Worm (Caenorhabditis elegans) whole organism, L3 larva: ENCODE measurements around the gene kynu-1.

Experiments used
- R02D3.7 ChIP-seq: fragments of 150-350 bp; optimal IDR thresholded peaks from 2 replicates; lab custom pipeline; 2014; ENCODE audit warnings: missing biosample characterization, missing genetic modification characterization
- ZK546.5 ChIP-seq: sonication (generic microtip); optimal IDR thresholded peaks from 2 replicates; lab custom pipeline; 2017; ENCODE audit warnings: missing biosample characterization, missing genetic modification characterization
- aly-2 ChIP-seq: fragments of 150-350 bp; optimal IDR thresholded peaks from 2 replicates; lab custom pipeline; 2014; ENCODE audit warnings: missing biosample characterization, missing genetic modification characterization
- ama-1 ChIP-seq: fragments of 150-350 bp; optimal IDR thresholded peaks from 2 replicates; lab custom pipeline; 2018
- ceh-16 ChIP-seq: sonication (generic microtip); optimal IDR thresholded peaks from 2 replicates; lab custom pipeline; 2017; ENCODE audit warnings: missing biosample characterization, missing genetic modification characterization
- ceh-28 ChIP-seq: fragments of 150-350 bp; optimal IDR thresholded peaks from 2 replicates; lab custom pipeline; 2014; ENCODE audit warnings: missing biosample characterization, missing genetic modification reagents, missing genetic modification characterization
- egl-27 ChIP-seq: sonication (generic microtip); optimal IDR thresholded peaks from 4 replicates; lab custom pipeline; 2017; ENCODE audit warnings: missing biosample characterization, missing genetic modification reagents, missing genetic modification characterization
- egl-5 ChIP-seq: fragments of 150-350 bp; optimal IDR thresholded peaks from 2 replicates; lab custom pipeline; 2017; ENCODE audit warnings: missing biosample characterization, missing genetic modification reagents, missing genetic modification characterization, inconsistent platforms
- elt-1 ChIP-seq: fragments of 150-350 bp; optimal IDR thresholded peaks from 2 replicates; lab custom pipeline; 2014; ENCODE audit warnings: missing biosample characterization, missing genetic modification characterization
- elt-2 ChIP-seq: sonication (generic microtip); optimal IDR thresholded peaks from 2 replicates; lab custom pipeline; 2016; ENCODE audit warnings: missing genetic modification reagents, mild to moderate bottlenecking, missing genetic modification characterization, missing compliant biosample characterization
- elt-3 ChIP-seq, 3 experiments: fragments of 150-350 bp in 1 of 3; sonication (generic microtip) in 2 of 3; optimal IDR thresholded peaks; 2 replicates in 2 of 3; 4 replicates in 1 of 3; lab custom pipeline; 2014 to 2017; ENCODE audit warnings: missing biosample characterization in 3 of 3, missing genetic modification characterization in 3 of 3
- eor-1 ChIP-seq, 2 experiments: fragments of 150-350 bp; optimal IDR thresholded peaks; 2 replicates each; lab custom pipeline; 2014 to 2018; ENCODE audit warnings: missing biosample characterization in 2 of 2, missing genetic modification characterization in 2 of 2
- fkh-10 ChIP-seq: sonication (generic microtip); optimal IDR thresholded peaks from 2 replicates; lab custom pipeline; 2017; ENCODE audit warnings: missing biosample characterization, missing genetic modification reagents, missing genetic modification characterization
- fkh-2 ChIP-seq: fragments of 150-350 bp; optimal IDR thresholded peaks from 2 replicates; lab custom pipeline; 2014; ENCODE audit warnings: missing biosample characterization, missing genetic modification reagents, missing genetic modification characterization
- fos-1 ChIP-seq: fragments of 150-350 bp; optimal IDR thresholded peaks from 2 replicates; lab custom pipeline; 2014; ENCODE audit warnings: missing biosample characterization, missing genetic modification characterization
- jun-1 ChIP-seq: fragments of 150-350 bp; optimal IDR thresholded peaks from 2 replicates; lab custom pipeline; 2014; ENCODE audit warnings: missing biosample characterization, missing genetic modification reagents, missing genetic modification characterization
- lin-39 ChIP-seq: fragments of 150-350 bp; optimal IDR thresholded peaks from 2 replicates; lab custom pipeline; 2018; ENCODE audit warnings: missing biosample characterization, missing genetic modification reagents, missing genetic modification characterization
- lsy-12 ChIP-seq: sonication (generic microtip); optimal IDR thresholded peaks from 2 replicates; lab custom pipeline; 2016; ENCODE audit warnings: mild to moderate bottlenecking, missing genetic modification characterization, missing compliant biosample characterization
- nfya-1 ChIP-seq: sonication (generic microtip); optimal IDR thresholded peaks from 2 replicates; lab custom pipeline; 2017; ENCODE audit warnings: missing genetic modification characterization, mild to moderate bottlenecking, missing compliant biosample characterization, antibody characterized with exemption, moderate library complexity; ENCODE audit not compliant: insufficient read depth
- nhr-12 ChIP-seq: fragments of 150-350 bp; optimal IDR thresholded peaks from 2 replicates; lab custom pipeline; 2014; ENCODE audit warnings: missing biosample characterization, missing genetic modification characterization
- nhr-23 ChIP-seq: fragments of 150-350 bp; optimal IDR thresholded peaks from 2 replicates; lab custom pipeline; 2014; ENCODE audit warnings: missing biosample characterization, missing genetic modification reagents, missing genetic modification characterization
- nhr-237 ChIP-seq: fragments of 150-350 bp; optimal IDR thresholded peaks from 2 replicates; lab custom pipeline; 2014; ENCODE audit warnings: missing biosample characterization, missing genetic modification characterization
- nhr-25 ChIP-seq: sonication (generic microtip); optimal IDR thresholded peaks from 2 replicates; lab custom pipeline; 2017; ENCODE audit warnings: missing biosample characterization, missing genetic modification characterization
- nhr-28 ChIP-seq: fragments of 150-350 bp; optimal IDR thresholded peaks from 2 replicates; lab custom pipeline; 2014; ENCODE audit warnings: missing biosample characterization, missing genetic modification characterization
- nhr-43 ChIP-seq: sonication (generic microtip); optimal IDR thresholded peaks from 2 replicates; lab custom pipeline; 2016; ENCODE audit warnings: mild to moderate bottlenecking, missing genetic modification characterization, missing compliant biosample characterization; ENCODE audit not compliant: poor library complexity, severe bottlenecking
- nhr-67 ChIP-seq: fragments of 150-350 bp; optimal IDR thresholded peaks from 2 replicates; lab custom pipeline; 2014; ENCODE audit warnings: missing biosample characterization, missing genetic modification characterization
- nhr-76 ChIP-seq: fragments of 150-350 bp; sonication (generic microtip); optimal IDR thresholded peaks from 5 replicates; lab custom pipeline; 2014; ENCODE audit warnings: missing biosample characterization, missing genetic modification characterization
- nhr-77 ChIP-seq: fragments of 150-350 bp; optimal IDR thresholded peaks from 2 replicates; lab custom pipeline; 2014; ENCODE audit warnings: missing biosample characterization, missing genetic modification characterization
- pha-4 ChIP-seq: fragments of 150-350 bp; optimal IDR thresholded peaks from 2 replicates; lab custom pipeline; 2014; ENCODE audit warnings: missing biosample characterization, missing genetic modification reagents, missing genetic modification characterization
- pqm-1 ChIP-seq: fragments of 150-350 bp; optimal IDR thresholded peaks from 2 replicates; lab custom pipeline; 2017; ENCODE audit warnings: missing biosample characterization, missing genetic modification characterization, inconsistent platforms
- sea-2 ChIP-seq: fragments of 150-350 bp; sonication (generic microtip); optimal IDR thresholded peaks from 4 replicates; lab custom pipeline; 2014; ENCODE audit warnings: missing biosample characterization, missing genetic modification reagents, missing genetic modification characterization
- skn-1 ChIP-seq: fragments of 150-350 bp; optimal IDR thresholded peaks from 2 replicates; lab custom pipeline; 2014; ENCODE audit warnings: missing biosample characterization, missing genetic modification characterization
- tbx-2 ChIP-seq: sonication (generic microtip); optimal IDR thresholded peaks from 2 replicates; lab custom pipeline; 2016; ENCODE audit warnings: mild to moderate bottlenecking, missing genetic modification characterization, missing compliant biosample characterization
- unc-39 ChIP-seq: sonication (generic microtip); optimal IDR thresholded peaks from 4 replicates; lab custom pipeline; 2017; ENCODE audit warnings: missing biosample characterization, missing genetic modification characterization
- unc-62 ChIP-seq: fragments of 150-350 bp; sonication (generic microtip); optimal IDR thresholded peaks from 4 replicates; lab custom pipeline; 2014; ENCODE audit warnings: missing biosample characterization, missing genetic modification reagents, missing genetic modification characterization
- zag-1 ChIP-seq: fragments of 150-350 bp; optimal IDR thresholded peaks from 2 replicates; lab custom pipeline; 2014; ENCODE audit warnings: missing biosample characterization, missing genetic modification characterization

Gene kynu-1

DNA sequence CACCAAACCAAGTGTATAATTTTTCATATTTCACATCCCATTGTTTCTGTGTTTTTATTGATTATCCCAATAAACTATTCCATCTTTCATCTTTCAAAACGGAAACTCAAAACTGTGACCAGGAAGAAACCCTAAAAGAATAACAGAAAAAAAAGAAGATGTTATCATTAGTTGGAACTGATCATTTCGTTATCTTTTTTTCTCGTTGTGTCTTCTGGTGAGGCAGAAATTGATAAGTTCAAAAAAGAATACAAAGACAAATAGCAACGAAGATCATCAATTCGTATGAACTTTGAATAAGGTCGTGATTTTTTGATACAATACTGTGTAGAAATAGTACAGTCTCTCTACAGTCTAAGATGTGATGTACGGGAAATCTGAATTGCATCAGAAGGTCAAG lies 27.3 kb downstream of the kynu-1 start:
- TF ChIP-seq ceh-28 (peak; percentile 14), elt-3 (tag; optimal IDR thresholded peaks at IDR 0.05; lab: Kevin White, UChicago) (peak in 1 of 3 experiments; percentile 7), elt-2 (tag; lab: Kevin White, UChicago) (peak; percentile 34), pqm-1 (no peak), nhr-23 (peak; percentile 47), nhr-237 (no peak)

ce11 chrX:6075209-6075608 lies 33.9 kb downstream of the kynu-1 start, which contains the start of gene lgc-58:
Gene lgc-58 (plus strand): TSS chrX:6075509.
- TF ChIP-seq nhr-67 (tag; lab: Kevin White, UChicago): no peak
- no peak for TF ChIP-seq unc-62 (GFP tag; lab: Kevin White, UChicago)
- no peak for TF ChIP-seq lsy-12
- TF ChIP-seq egl-5 (tag; lab: Kevin White, UChicago): no peak
- TF ChIP-seq nhr-28: no peak
- TF ChIP-seq fkh-10 (GFP tag; lab: Kevin White, UChicago): no peak
- TF ChIP-seq tbx-2 (tag; lab: Kevin White, UChicago): no peak
- no peak for TF ChIP-seq pha-4
- no peak for TF ChIP-seq elt-1 (tag; lab: Kevin White, UChicago)
- TF ChIP-seq nhr-77: no peak
- no peak for TF ChIP-seq nhr-12
- TF ChIP-seq fkh-2 (tag; lab: Kevin White, UChicago): no peak
- no peak for TF ChIP-seq nfya-1 (tag; lab: Kevin White, UChicago)
- no peak for TF ChIP-seq egl-27
- TF ChIP-seq unc-39: no peak
- TF ChIP-seq R02D3.7 (tag; lab: Kevin White, UChicago): no peak

DNA sequence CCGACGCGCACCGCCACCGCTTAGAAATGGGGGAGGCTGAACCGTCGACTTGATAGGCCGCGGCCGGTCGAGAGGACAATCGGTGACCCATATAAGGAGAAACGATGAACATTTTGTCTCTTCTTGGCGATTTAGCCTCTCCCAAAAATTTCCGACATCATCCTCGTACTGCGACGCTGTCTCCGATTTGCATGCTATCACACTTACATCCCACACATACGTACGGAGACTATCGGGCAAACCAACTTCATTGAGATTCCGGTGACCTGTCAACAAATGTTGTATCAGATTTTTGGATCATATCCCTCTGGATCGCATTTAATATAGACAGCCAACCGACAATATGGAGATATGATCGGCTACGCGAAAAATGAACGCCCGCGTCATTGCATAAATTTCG lies 42.5 kb downstream of the kynu-1 start:
- TF ChIP-seq elt-2 (tag; lab: Kevin White, UChicago) (no peak), nhr-23 (peak; percentile 79)

DNA sequence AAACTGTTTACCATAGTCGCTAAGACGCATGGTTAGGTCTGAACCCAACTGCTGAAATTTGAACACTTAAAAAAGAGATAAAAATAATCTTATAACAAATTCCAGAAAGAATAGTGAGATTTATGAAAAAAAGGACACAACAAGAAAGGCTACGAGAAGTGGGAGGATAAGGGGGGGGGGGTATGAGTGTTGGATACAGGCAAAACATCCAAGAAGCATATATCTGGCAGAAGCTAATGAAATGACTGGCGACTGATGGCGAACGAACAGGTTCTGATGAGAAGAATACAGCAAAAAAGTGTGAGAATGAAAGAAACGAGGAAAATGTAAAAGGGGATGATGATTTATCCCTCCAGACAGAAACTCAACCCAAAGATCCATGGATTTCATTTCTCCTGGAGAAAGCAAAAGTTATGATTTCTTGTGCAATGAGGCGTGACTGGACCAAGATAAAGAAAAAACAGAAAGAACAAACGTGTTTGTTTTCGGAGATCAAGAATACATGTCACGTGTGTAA lies 43.1 kb downstream of the kynu-1 start, which contains the start of gene ptr-4:
Gene ptr-4, minus strand, starts transcription at position 51 of the 517 bp plus-strand sequence.
- TF ChIP-seq nhr-25 (tag; lab: Kevin White, UChicago): peak; percentile 13
- no peak for TF ChIP-seq pqm-1

- TF ChIP-seq nhr-23: peak; percentile 63
- peak; percentile 50 for TF ChIP-seq nhr-25 (tag; lab: Kevin White, UChicago)
- no peak for TF ChIP-seq fos-1 (tag; lab: Kevin White, UChicago)
These were observed 44.8 kb downstream of the kynu-1 start for ce11 chrX:6064385-6064784.

DNA sequence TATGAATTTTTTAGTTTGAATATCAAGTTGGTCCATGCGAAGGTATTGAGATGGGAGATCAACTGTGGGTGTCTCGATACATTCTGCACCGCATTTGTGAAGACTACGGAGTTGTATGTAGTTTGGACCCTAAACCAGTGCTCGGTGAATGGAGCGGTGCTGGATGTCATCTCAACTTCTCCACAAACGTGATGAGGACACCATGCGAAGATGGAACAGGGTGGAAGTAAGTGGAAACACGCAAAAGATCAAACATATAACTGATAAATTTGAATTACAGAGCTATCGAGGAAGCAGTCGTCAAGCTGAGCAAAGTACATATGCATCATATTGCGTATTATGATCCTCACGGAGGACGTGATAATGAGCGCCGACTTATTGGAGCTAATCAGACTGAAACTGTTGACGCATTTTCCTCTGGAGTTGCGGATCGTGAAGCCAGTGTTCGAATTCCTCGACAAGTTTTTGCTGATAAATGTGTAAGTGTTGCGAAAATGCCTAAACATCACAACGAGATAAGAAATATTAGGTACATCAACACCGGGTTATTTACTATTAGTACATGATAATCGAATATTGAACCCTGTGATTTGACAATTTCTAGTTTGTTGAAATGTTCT lies 49.9 kb downstream of the kynu-1 start:
- no peak for TF ChIP-seq ZK546.5 (tag; lab: Kevin White, UChicago)
- TF ChIP-seq nhr-237: no peak
- peak; percentile 2 for TF ChIP-seq skn-1 (tag; lab: Kevin White, UChicago)
- peak; percentile 55 for TF ChIP-seq pqm-1
- TF ChIP-seq nhr-67 (tag; lab: Kevin White, UChicago): no peak
- peak; percentile 98 for TF ChIP-seq elt-2 (tag; lab: Kevin White, UChicago)
- TF ChIP-seq jun-1 (tag; lab: Kevin White, UChicago): peak; percentile 15

DNA sequence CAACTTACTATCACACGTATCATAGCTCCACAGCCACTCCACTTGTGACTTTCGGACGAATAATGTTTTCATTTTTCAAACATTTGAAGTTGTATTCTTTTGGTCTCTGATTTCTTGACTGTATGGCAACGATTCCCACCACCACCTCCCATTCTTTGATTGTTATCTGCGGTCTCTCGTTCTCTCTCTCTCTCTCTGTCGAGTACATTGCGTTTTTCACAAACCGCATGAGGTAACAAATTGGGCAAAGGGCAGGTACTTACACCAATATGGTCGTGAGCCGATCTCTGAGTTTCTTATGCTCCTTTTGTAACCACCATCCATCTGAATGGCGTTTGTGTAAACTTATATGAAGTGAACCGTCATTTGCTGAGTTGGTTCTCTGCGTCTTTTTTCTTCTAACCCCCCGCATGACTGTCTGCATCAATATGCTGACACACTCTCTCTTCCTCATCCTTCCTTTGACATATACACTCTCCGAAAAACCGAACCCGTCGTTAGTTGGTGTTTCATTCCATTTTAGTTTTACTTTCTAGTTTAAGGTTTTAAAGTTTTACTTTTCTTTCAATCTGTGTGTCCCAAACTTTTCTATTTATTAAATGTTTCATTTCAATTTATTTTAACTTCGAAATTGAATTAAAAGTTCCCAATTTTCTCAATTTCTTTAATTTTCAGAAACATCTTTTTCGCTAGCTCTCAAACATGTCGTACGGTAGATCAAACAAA lies 51.4 kb downstream of the kynu-1 start, which contains the start of gene gln-1:
Gene gln-1, plus strand, starts transcription at position 676 of the 726 bp plus-strand sequence.
- TF ChIP-seq nhr-25 (tag; lab: Kevin White, UChicago): no peak
- no peak for TF ChIP-seq nhr-43 (tag; lab: Kevin White, UChicago)
- no peak for TF ChIP-seq ama-1
- no peak for TF ChIP-seq lin-39
- TF ChIP-seq ceh-28: no peak
- no peak for TF ChIP-seq egl-5 (tag; lab: Kevin White, UChicago)
- peak; percentile 64 for TF ChIP-seq pha-4
- no peak for TF ChIP-seq eor-1 (tag; optimal IDR thresholded peaks at IDR 0.05; lab: Kevin White, UChicago)
- peak; percentile 87 for TF ChIP-seq elt-2 (tag; lab: Kevin White, UChicago)
- TF ChIP-seq nhr-76 (tag; lab: Kevin White, UChicago): no peak
- TF ChIP-seq zag-1: no peak
- TF ChIP-seq aly-2 (tag; lab: Kevin White, UChicago): no peak
- no peak for TF ChIP-seq ceh-16
- peak; percentile 8 for TF ChIP-seq nfya-1 (tag; lab: Kevin White, UChicago)
- TF ChIP-seq elt-3 (tag; optimal IDR thresholded peaks at IDR 0.05; lab: Kevin White, UChicago): no peak
- TF ChIP-seq unc-62 (GFP tag; lab: Kevin White, UChicago): no peak
- TF ChIP-seq jun-1 (tag; lab: Kevin White, UChicago): peak; percentile 47
- TF ChIP-seq nhr-23: no peak
- no peak for TF ChIP-seq fos-1 (tag; lab: Kevin White, UChicago)
- TF ChIP-seq skn-1 (tag; lab: Kevin White, UChicago): no peak
- TF ChIP-seq fkh-2 (tag; lab: Kevin White, UChicago): no peak
- TF ChIP-seq pqm-1: peak; percentile 87
- no peak for TF ChIP-seq egl-27
- TF ChIP-seq nhr-12: no peak
- TF ChIP-seq sea-2 (GFP tag; lab: Kevin White, UChicago): no peak
- no peak for TF ChIP-seq nhr-28
